Fruit fly (Drosophila melanogaster): ENCODE results near the gene CG10801.

- TF ChIP-seq pan (optimal IDR thresholded peaks at IDR 0.05) = no peak
- no peak for TF ChIP-seq EcR (GFP tag; optimal IDR thresholded peaks at IDR 0.05)
These were observed 17.7 kb upstream of the CG10801 start for dm6 chrX:3442543-3443207.

All from whole organism.